Worm (Caenorhabditis elegans) whole organism, mixed stage, embryonic: ENCODE measurements around the gene Y53G8B.1.

Experiments used
- M03D4.4 ChIP-seq: sonication (generic microtip); optimal IDR thresholded peaks from 2 replicates; lab custom pipeline; 2017; ENCODE audit warnings: mild to moderate bottlenecking, missing genetic modification characterization, missing compliant biosample characterization
- bed-3 ChIP-seq: fragments of 200-800 bp; sonication (Bioruptor generic); optimal IDR thresholded peaks from 3 replicates; lab custom pipeline; 2018; ENCODE audit warnings: mild to moderate bottlenecking, missing genetic modification characterization, moderate library complexity, missing compliant biosample characterization
- blmp-1 ChIP-seq: fragments of 150-350 bp; optimal IDR thresholded peaks from 2 replicates; lab custom pipeline; 2014; ENCODE audit warnings: missing biosample characterization, missing genetic modification characterization
- ceh-39 ChIP-seq: fragments of 150-350 bp; optimal IDR thresholded peaks from 2 replicates; lab custom pipeline; 2014; ENCODE audit warnings: missing biosample characterization, missing genetic modification characterization
- ceh-43 ChIP-seq: fragments of 200-800 bp; sonication (Bioruptor generic); optimal IDR thresholded peaks from 2 replicates; lab custom pipeline; 2018; ENCODE audit warnings: mild to moderate bottlenecking, missing genetic modification characterization, moderate library complexity, missing compliant biosample characterization
- ceh-83 ChIP-seq: fragments of 200-800 bp; sonication (Bioruptor generic); optimal IDR thresholded peaks from 2 replicates; lab custom pipeline; 2018; ENCODE audit warnings: mild to moderate bottlenecking, missing genetic modification characterization, missing compliant biosample characterization
- ces-1 ChIP-seq: fragments of 150-350 bp; optimal IDR thresholded peaks from 2 replicates; lab custom pipeline; 2014; ENCODE audit warnings: missing biosample characterization, missing genetic modification reagents, missing genetic modification characterization
- cnd-1 ChIP-seq: fragments of 200-800 bp; sonication (Bioruptor generic); optimal IDR thresholded peaks from 2 replicates; lab custom pipeline; 2018; ENCODE audit warnings: mild to moderate bottlenecking, missing genetic modification characterization, missing compliant biosample characterization
- drap-1 ChIP-seq: fragments of 200-800 bp; sonication (Bioruptor generic); optimal IDR thresholded peaks from 3 replicates; lab custom pipeline; 2018; ENCODE audit warnings: mild to moderate bottlenecking, missing genetic modification characterization, missing compliant biosample characterization
- elt-1 ChIP-seq: sonication (generic microtip); optimal IDR thresholded peaks from 2 replicates; lab custom pipeline; 2017; ENCODE audit warnings: missing genetic modification characterization, mild to moderate bottlenecking, missing compliant biosample characterization, antibody characterized with exemption, moderate library complexity, borderline replicate concordance; ENCODE audit not compliant: insufficient read depth
- flh-1 ChIP-seq: fragments of 200-800 bp; sonication (Bioruptor generic); optimal IDR thresholded peaks from 2 replicates; lab custom pipeline; 2018; ENCODE audit warnings: mild to moderate bottlenecking, missing genetic modification characterization, moderate library complexity, missing compliant biosample characterization
- hlh-1 ChIP-seq: fragments of 150-350 bp; optimal IDR thresholded peaks from 2 replicates; lab custom pipeline; 2014; ENCODE audit warnings: missing biosample characterization, missing genetic modification reagents, missing genetic modification characterization
- lin-13 ChIP-seq: fragments of 150-350 bp; optimal IDR thresholded peaks from 2 replicates; lab custom pipeline; 2014; ENCODE audit warnings: missing biosample characterization, missing genetic modification characterization
- lin-32 ChIP-seq: fragments of 200-800 bp; sonication (Bioruptor generic); optimal IDR thresholded peaks from 2 replicates; lab custom pipeline; 2018; ENCODE audit warnings: mild to moderate bottlenecking, missing genetic modification characterization, missing compliant biosample characterization
- lsy-2 ChIP-seq: fragments of 150-350 bp; optimal IDR thresholded peaks from 2 replicates; lab custom pipeline; 2014; ENCODE audit warnings: missing biosample characterization, missing genetic modification characterization
- mab-5 ChIP-seq: fragments of 150-350 bp; optimal IDR thresholded peaks from 2 replicates; lab custom pipeline; 2014; ENCODE audit warnings: missing biosample characterization, missing genetic modification characterization
- mep-1 ChIP-seq: fragments of 150-350 bp; optimal IDR thresholded peaks from 2 replicates; lab custom pipeline; 2017; ENCODE audit warnings: missing biosample characterization, missing genetic modification reagents, missing genetic modification characterization, inconsistent platforms
- mls-2 ChIP-seq: sonication (generic microtip); optimal IDR thresholded peaks from 2 replicates; lab custom pipeline; 2016; ENCODE audit warnings: mild to moderate bottlenecking, missing genetic modification characterization, moderate library complexity, missing compliant biosample characterization
- nhr-2 ChIP-seq: fragments of 150-350 bp; optimal IDR thresholded peaks from 2 replicates; lab custom pipeline; 2014; ENCODE audit warnings: missing biosample characterization, missing genetic modification characterization
- nhr-237 ChIP-seq: fragments of 150-350 bp; optimal IDR thresholded peaks from 2 replicates; lab custom pipeline; 2014; ENCODE audit warnings: missing biosample characterization, missing genetic modification characterization
- nhr-28 ChIP-seq: fragments of 150-350 bp; optimal IDR thresholded peaks from 2 replicates; lab custom pipeline; 2014; ENCODE audit warnings: missing biosample characterization, missing genetic modification characterization
- pha-4 ChIP-seq: fragments of 150-350 bp; optimal IDR thresholded peaks from 2 replicates; lab custom pipeline; 2018; ENCODE audit warnings: missing biosample characterization, missing genetic modification reagents, missing genetic modification characterization
- snpc-4 ChIP-seq: fragments of 150-350 bp; optimal IDR thresholded peaks from 2 replicates; lab custom pipeline; 2014; ENCODE audit warnings: missing biosample characterization, missing genetic modification characterization
- sptf-1 ChIP-seq: sonication (generic microtip); optimal IDR thresholded peaks from 2 replicates; lab custom pipeline; 2017; ENCODE audit warnings: mild to moderate bottlenecking, missing genetic modification characterization, moderate library complexity, missing compliant biosample characterization
- tbx-8 ChIP-seq: fragments of 200-800 bp; sonication (Bioruptor generic); optimal IDR thresholded peaks from 2 replicates; lab custom pipeline; 2018; ENCODE audit warnings: mild to moderate bottlenecking, missing genetic modification characterization, moderate library complexity, missing compliant biosample characterization
- unc-120 ChIP-seq: sonication (generic microtip); optimal IDR thresholded peaks from 2 replicates; lab custom pipeline; 2017; ENCODE audit warnings: missing genetic modification characterization, missing compliant biosample characterization; ENCODE audit not compliant: poor library complexity, severe bottlenecking
- unc-39 ChIP-seq: fragments of 150-350 bp; optimal IDR thresholded peaks from 2 replicates; lab custom pipeline; 2014; ENCODE audit warnings: missing biosample characterization, missing genetic modification characterization
- unc-62 ChIP-seq: fragments of 150-350 bp; optimal IDR thresholded peaks from 2 replicates; lab custom pipeline; 2014; ENCODE audit warnings: missing biosample characterization, missing genetic modification reagents, missing genetic modification characterization
- zip-8 ChIP-seq: fragments of 150-350 bp; optimal IDR thresholded peaks from 2 replicates; lab custom pipeline; 2014; ENCODE audit warnings: missing biosample characterization, missing genetic modification characterization
- ztf-11 ChIP-seq: fragments of 150-350 bp; optimal IDR thresholded peaks from 2 replicates; lab custom pipeline; 2014; ENCODE audit warnings: missing biosample characterization, missing genetic modification characterization

The Y53G8B.1 gene

DNA sequence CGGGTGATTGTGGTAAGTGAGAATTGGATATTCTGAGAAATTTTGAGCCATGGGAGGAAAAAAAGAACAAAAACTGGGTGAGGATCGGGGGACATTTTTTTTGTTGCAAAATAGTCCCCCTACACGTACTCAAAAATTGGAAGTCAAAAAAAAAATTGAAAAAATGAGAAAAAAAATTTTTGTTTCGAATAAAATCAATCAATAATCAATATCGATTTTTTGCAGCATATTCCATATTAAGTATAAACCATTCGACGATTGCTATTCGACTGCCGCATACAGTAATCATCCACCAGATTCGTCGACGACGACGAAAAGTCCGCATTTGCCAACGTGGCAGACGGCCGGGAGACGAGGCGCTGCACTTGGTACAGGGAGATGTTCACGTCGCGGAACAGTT, 16.5 kb upstream of the Y53G8B.1 start:
- TF ChIP-seq tbx-8 (GFP tag; lab: Kevin White, UChicago) (no peak), zip-8 (tag; lab: Kevin White, UChicago) (no peak), unc-39 (tag; lab: Kevin White, UChicago) (no peak), pha-4 (tag; lab: Kevin White, UChicago) (no peak), bed-3 (no peak), ceh-83 (GFP tag; lab: Kevin White, UChicago) (no peak), ces-1 (GFP tag; lab: Kevin White, UChicago) (no peak), ztf-11 (tag; lab: Kevin White, UChicago) (no peak), ceh-43 (no peak), elt-1 (tag; lab: Kevin White, UChicago) (no peak), unc-120 (no peak), lin-32 (GFP tag; lab: Kevin White, UChicago) (no peak), flh-1 (no peak), mab-5 (no peak), M03D4.4 (no peak), sptf-1 (tag; lab: Kevin White, UChicago) (no peak), lin-13 (tag; lab: Kevin White, UChicago) (no peak), cnd-1 (no peak), mep-1 (tag; lab: Kevin White, UChicago) (no peak)

DNA sequence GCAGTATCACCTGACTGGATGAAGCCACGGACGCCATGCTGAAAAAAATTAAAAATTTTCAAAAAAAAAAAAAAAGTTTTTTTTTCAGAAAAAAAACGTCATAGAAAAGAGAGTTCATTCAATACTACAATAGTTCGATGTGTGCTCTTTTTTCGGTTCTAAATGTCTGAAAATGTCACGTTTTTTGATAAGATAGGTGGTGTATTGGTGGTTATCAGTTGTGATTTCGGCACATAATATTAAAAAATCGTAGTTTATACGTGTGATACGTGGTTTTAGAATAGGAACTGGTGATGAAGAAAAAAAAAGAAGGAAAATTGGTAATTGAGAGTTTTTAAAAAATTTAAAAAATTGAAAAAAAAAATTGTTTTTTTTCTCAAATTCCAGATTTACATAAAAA, 12.1 kb upstream of the Y53G8B.1 start:
- TF ChIP-seq elt-1 (tag; lab: Kevin White, UChicago) = no peak
- TF ChIP-seq lsy-2 (tag; lab: Kevin White, UChicago) = no peak
- no peak for TF ChIP-seq mls-2 (tag; lab: Kevin White, UChicago)
- no peak for TF ChIP-seq sptf-1 (tag; lab: Kevin White, UChicago)
- TF ChIP-seq lin-32 (GFP tag; lab: Kevin White, UChicago) = no peak

DNA sequence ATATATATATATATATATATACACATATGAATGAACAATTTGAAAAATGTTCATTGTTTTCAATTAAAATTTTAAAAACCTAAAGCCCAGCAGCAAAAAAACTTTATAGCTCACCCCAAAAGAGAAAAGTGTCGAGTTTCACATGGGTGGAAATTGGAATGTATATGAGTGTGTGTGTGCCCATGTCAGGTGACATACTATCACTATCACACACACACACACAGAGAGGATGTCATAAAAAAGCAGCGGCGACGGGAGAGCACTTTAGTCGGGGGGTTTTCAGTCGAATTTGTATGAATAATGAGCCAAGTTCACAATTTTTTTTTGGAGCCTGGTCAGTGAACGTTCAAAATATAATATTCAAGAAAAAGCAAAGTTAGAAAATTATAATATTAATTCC, 9.1 kb upstream of the Y53G8B.1 start:
- no peak for TF ChIP-seq nhr-2 (tag; lab: Kevin White, UChicago)
- no peak for TF ChIP-seq blmp-1
- no peak for TF ChIP-seq unc-62
- TF ChIP-seq drap-1 (GFP tag; lab: Kevin White, UChicago) = no peak
- no peak for TF ChIP-seq M03D4.4
- TF ChIP-seq hlh-1 (tag; lab: Kevin White, UChicago) = no peak
- TF ChIP-seq bed-3 = no peak
- no peak for TF ChIP-seq unc-39 (tag; lab: Kevin White, UChicago)
- TF ChIP-seq tbx-8 (GFP tag; lab: Kevin White, UChicago) = no peak
- TF ChIP-seq nhr-28 = no peak
- no peak for TF ChIP-seq ztf-11 (tag; lab: Kevin White, UChicago)
- TF ChIP-seq mep-1 (tag; lab: Kevin White, UChicago) = no peak
- no peak for TF ChIP-seq lin-13 (tag; lab: Kevin White, UChicago)
- no peak for TF ChIP-seq elt-1 (tag; lab: Kevin White, UChicago)
- no peak for TF ChIP-seq flh-1
- TF ChIP-seq ceh-83 (GFP tag; lab: Kevin White, UChicago) = no peak
- no peak for TF ChIP-seq mls-2 (tag; lab: Kevin White, UChicago)
- TF ChIP-seq mab-5 = no peak
- no peak for TF ChIP-seq ces-1 (GFP tag; lab: Kevin White, UChicago)
- no peak for TF ChIP-seq nhr-237

DNA sequence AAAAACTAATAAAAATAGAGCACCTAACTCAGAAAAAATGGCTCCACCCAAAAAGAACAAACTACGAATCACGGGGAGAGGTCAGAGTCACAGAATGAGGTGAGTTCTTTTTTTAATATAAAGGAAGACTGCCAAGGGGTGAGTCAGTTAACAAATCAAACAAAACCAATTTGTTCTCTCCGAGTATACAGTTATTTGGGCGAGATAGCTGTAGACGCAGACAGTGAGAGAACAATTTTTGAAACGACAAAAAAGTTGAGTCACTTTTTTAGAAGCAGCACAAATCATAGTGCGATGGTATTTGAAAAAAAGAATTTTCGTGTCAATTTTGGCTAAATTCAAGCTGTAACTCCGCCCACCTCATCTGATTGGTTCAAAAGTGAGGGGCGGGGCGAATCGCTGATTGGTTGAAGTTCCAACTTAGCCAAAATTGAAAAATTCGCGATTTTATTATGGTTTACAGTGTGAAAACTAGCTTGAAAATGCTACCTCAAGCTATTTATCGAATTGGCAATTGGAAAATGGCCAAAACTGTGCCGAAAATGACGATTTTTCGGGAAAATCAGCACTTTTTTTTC, 4.8 kb upstream of the Y53G8B.1 start:
- TF ChIP-seq nhr-2 (tag; lab: Kevin White, UChicago) = no peak
- TF ChIP-seq hlh-1 (tag; lab: Kevin White, UChicago) = no peak
- no peak for TF ChIP-seq elt-1 (tag; lab: Kevin White, UChicago)
- no peak for TF ChIP-seq ceh-83 (GFP tag; lab: Kevin White, UChicago)
- no peak for TF ChIP-seq ceh-39
- TF ChIP-seq unc-39 (tag; lab: Kevin White, UChicago) = no peak
- TF ChIP-seq mls-2 (tag; lab: Kevin White, UChicago) = no peak
- TF ChIP-seq ztf-11 (tag; lab: Kevin White, UChicago) = no peak
- TF ChIP-seq mep-1 (tag; lab: Kevin White, UChicago) = no peak
- no peak for TF ChIP-seq flh-1
- TF ChIP-seq snpc-4 (tag; lab: Kevin White, UChicago) = no peak
- TF ChIP-seq lin-13 (tag; lab: Kevin White, UChicago) = no peak
- no peak for TF ChIP-seq drap-1 (GFP tag; lab: Kevin White, UChicago)
- TF ChIP-seq tbx-8 (GFP tag; lab: Kevin White, UChicago) = no peak
- no peak for TF ChIP-seq lsy-2 (tag; lab: Kevin White, UChicago)
- TF ChIP-seq blmp-1 = no peak
- no peak for TF ChIP-seq M03D4.4
- TF ChIP-seq zip-8 (tag; lab: Kevin White, UChicago) = no peak
- TF ChIP-seq sptf-1 (tag; lab: Kevin White, UChicago) = no peak
- TF ChIP-seq, all 35 proteins: peak for 0
